Fruit fly (Drosophila melanogaster): ENCODE measurements around the gene CG17192.
A peak's percentile ranks its signal among the peaks of the same experiment; 100 is the strongest.

CG17192 gene

DNA sequence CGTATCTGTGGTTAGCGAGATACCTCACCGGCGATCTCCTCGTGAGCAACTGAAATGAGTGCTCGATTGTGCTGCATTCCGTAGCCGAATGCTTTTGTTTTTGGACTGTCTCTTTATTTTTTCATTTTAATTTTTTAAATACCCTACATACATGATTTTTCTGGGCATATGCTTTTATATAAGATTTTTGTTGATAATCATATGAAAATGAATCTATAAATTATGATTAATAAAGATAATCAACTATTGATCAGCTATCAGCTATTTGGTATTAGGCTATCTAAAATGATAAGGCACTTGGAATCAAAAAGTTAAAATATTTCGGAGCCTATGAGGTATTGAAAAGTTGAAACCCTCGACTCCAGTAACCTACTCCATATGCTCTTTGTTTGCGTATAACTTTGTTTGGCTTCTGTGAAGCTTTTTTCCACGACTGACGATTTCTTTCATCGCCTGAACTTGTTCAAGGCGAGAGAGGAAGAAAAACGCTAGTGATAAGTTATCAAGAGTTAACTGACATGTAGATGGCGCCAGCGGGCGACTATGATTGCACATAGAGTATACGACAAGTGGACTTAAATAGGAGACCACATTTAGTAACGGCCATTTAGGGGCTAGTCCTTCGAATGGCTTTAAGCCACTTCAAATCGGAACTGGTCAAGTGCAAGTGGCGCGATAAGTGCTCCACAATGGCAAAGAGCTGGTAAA, 28.1 kb downstream of the CG17192 start, which contains the start of gene CG31076 (continued):
- peak; percentile 56 for TF ChIP-seq CG31627 (GFP tag; optimal IDR thresholded peaks at IDR 0.05)
- no peak for TF ChIP-seq CG6163 (GFP tag; IDR thresholded peaks at IDR 0.05)
- TF ChIP-seq Sox102F (GFP tag; optimal IDR thresholded peaks at IDR 0.05): peak; percentile 68
- TF ChIP-seq CG32006 (GFP tag; optimal IDR thresholded peaks at IDR 0.05): peak; percentile 9
- peak; percentile 15 for TF ChIP-seq CG16779 (tag; optimal IDR thresholded peaks at IDR 0.05)
- TF ChIP-seq CG11294 (GFP tag; IDR thresholded peaks at IDR 0.05): no peak
- peak; percentile 34 for TF ChIP-seq Ets21C (GFP tag; optimal IDR thresholded peaks at IDR 0.05)
- TF ChIP-seq svp (GFP tag): peak; percentile 94
- 0 out of 2 replicates have a peak, but pooled peaks have one; percentile 24 for TF ChIP-seq CG15336 (GFP tag; IDR thresholded peaks at IDR 0.05)
- TF ChIP-seq CG7368 (GFP tag; optimal IDR thresholded peaks at IDR 0.05): peak; percentile 65
- peak; percentile 60 for TF ChIP-seq CG6792 (GFP tag; optimal IDR thresholded peaks at IDR 0.05)
- no peak for TF ChIP-seq dac (GFP tag; optimal IDR thresholded peaks at IDR 0.05)
- TF ChIP-seq CG8632 (GFP tag; optimal IDR thresholded peaks at IDR 0.05): peak; percentile 33
- TF ChIP-seq CG6854 (GFP tag; optimal IDR thresholded peaks at IDR 0.05): no peak
- TF ChIP-seq CG3032 (tag; optimal IDR thresholded peaks at IDR 0.05): peak; percentile 53
- peak; percentile 60 for TF ChIP-seq Smox (GFP tag; optimal IDR thresholded peaks at IDR 0.05)
- peak; percentile 47 for TF ChIP-seq spab (GFP tag; optimal IDR thresholded peaks at IDR 0.05)
- peak; percentile 32 for TF ChIP-seq CG10631 (GFP tag; optimal IDR thresholded peaks at IDR 0.05)
- peak; percentile 81 for TF ChIP-seq Met (GFP tag; optimal IDR thresholded peaks at IDR 0.05)
- TF ChIP-seq CG6808 (GFP tag; optimal IDR thresholded peaks at IDR 0.05): peak; percentile 44
- TF ChIP-seq net (GFP tag; optimal IDR thresholded peaks at IDR 0.05): no peak
- TF ChIP-seq Eip75B (GFP tag; optimal IDR thresholded peaks at IDR 0.05): peak; percentile 72
- TF ChIP-seq CG6276 (GFP tag; optimal IDR thresholded peaks at IDR 0.05): peak; percentile 65
- peak; percentile 50 for TF ChIP-seq Ets96B (tag; optimal IDR thresholded peaks at IDR 0.05)
- peak; percentile 67 for TF ChIP-seq dsx (GFP tag; optimal IDR thresholded peaks at IDR 0.05; ENCODE audit: poor library complexity, severe bottlenecking)

DNA sequence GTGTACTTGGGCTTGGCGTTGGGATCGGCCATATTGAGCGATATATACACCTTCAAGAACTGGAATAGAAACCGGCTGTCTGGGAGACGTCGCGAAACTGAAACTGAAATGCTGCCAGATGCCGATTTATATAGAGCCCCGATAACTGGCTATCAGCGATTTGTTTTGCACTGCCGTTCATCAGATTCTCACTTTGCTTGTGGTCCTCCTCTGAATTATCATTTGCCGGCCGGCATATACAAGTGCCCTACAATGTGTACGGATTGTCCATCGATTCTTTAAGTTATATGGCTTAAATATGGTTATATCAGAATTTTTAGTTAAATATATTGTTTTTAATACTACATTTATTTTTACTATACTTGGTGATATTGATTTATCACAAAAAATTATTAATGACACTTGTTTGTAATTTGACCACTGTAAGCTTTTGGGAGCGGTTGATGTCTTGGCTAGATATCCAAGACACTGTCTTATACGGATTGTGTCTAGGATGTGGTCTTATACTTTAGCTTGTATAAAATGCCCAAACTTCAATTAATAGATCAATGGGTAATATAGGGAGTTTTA, 29.6 kb downstream of the CG17192 start, which contains the start of gene CG31075:
Gene CG31075 (minus strand): TSS at position 106 of the 570 bp plus-strand sequence.
- TF ChIP-seq salr (GFP tag; optimal IDR thresholded peaks at IDR 0.05) (peak; percentile 59 to 66), Gug (GFP tag; IDR thresholded peaks at IDR 0.05) (peak; percentile 97), CG6163 (GFP tag; IDR thresholded peaks at IDR 0.05) (peak; percentile 99), Eip75B (GFP tag; optimal IDR thresholded peaks at IDR 0.05) (peak; percentile 87), CG10669 (GFP tag; optimal IDR thresholded peaks at IDR 0.05) (peak; percentile 89), Ets21C (GFP tag; optimal IDR thresholded peaks at IDR 0.05) (peak; percentile 76), CG7368 (GFP tag; optimal IDR thresholded peaks at IDR 0.05) (peak; percentile 85), topi (GFP tag; optimal IDR thresholded peaks at IDR 0.05) (peak; percentile 91), OdsH (GFP tag; optimal IDR thresholded peaks at IDR 0.05) (peak; percentile 86), CG31627 (GFP tag; optimal IDR thresholded peaks at IDR 0.05) (peak; percentile 76), dac (GFP tag; optimal IDR thresholded peaks at IDR 0.05) (peak; percentile 67), Lpt (GFP tag; optimal IDR thresholded peaks at IDR 0.05) (peak; percentile 68), CG6808 (GFP tag; optimal IDR thresholded peaks at IDR 0.05) (peak; percentile 86), achi (GFP tag; optimal IDR thresholded peaks at IDR 0.05) (peak; percentile 90), Sox14 (GFP tag; optimal IDR thresholded peaks at IDR 0.05) (peak; percentile 81), Eip93F (GFP tag; optimal IDR thresholded peaks at IDR 0.05) (peak; percentile 91), ss (GFP tag; optimal IDR thresholded peaks at IDR 0.05) (peak; percentile 81 to 87), CG8319 (GFP tag; optimal IDR thresholded peaks at IDR 0.05) (peak; percentile 77), Eip78C (GFP tag) (peak; percentile 98), Sox102F (GFP tag; optimal IDR thresholded peaks at IDR 0.05) (peak; percentile 88), Hr39 (GFP tag; optimal IDR thresholded peaks at IDR 0.05) (peak; percentile 69), Blimp-1 (GFP tag; optimal IDR thresholded peaks at IDR 0.05) (peak; percentile 76), Hr4 (GFP tag; optimal IDR thresholded peaks at IDR 0.05) (peak; percentile 82), CG10631 (GFP tag; optimal IDR thresholded peaks at IDR 0.05) (peak; percentile 91), fd59A (GFP tag; optimal IDR thresholded peaks at IDR 0.05) (peak; percentile 74), esn (GFP tag; optimal IDR thresholded peaks at IDR 0.05) (peak; percentile 94), CG1621 (tag; optimal IDR thresholded peaks at IDR 0.05) (peak; percentile 82), Smox (GFP tag; optimal IDR thresholded peaks at IDR 0.05) (peak; percentile 87), eg (GFP tag; IDR thresholded peaks at IDR 0.05) (peak; percentile 97), CG11762 (GFP tag; optimal IDR thresholded peaks at IDR 0.05; ENCODE audit: insufficient read depth) (peak; percentile 83), CG11294 (GFP tag; IDR thresholded peaks at IDR 0.05) (peak; percentile 75), pdm3 (GFP tag; optimal IDR thresholded peaks at IDR 0.05) (peak; percentile 84), dsx (GFP tag; optimal IDR thresholded peaks at IDR 0.05; ENCODE audit: poor library complexity, severe bottlenecking) (peak; percentile 93), CG3032 (tag; optimal IDR thresholded peaks at IDR 0.05) (peak; percentile 83)
